Worm (Caenorhabditis elegans): ENCODE data around the gene miz-1.

The miz-1 gene

ce11 chrIV:10851136-10851535 is 38.9 kb downstream of the miz-1 start:
- no peak for TF ChIP-seq mdl-1 (tag; optimal IDR thresholded peaks at IDR 0.05)
- no peak for TF ChIP-seq gmeb-1 (tag; optimal IDR thresholded peaks at IDR 0.05)
- no peak for TF ChIP-seq sem-4 (tag; optimal IDR thresholded peaks at IDR 0.05)
- TF ChIP-seq lin-11 (tag; optimal IDR thresholded peaks at IDR 0.05), result no peak
- TF ChIP-seq nhr-129 (tag; optimal IDR thresholded peaks at IDR 0.05), result no peak
- no peak for TF ChIP-seq skn-1 (tag; optimal IDR thresholded peaks at IDR 0.05)
- no peak for TF ChIP-seq mab-5 (tag; optimal IDR thresholded peaks at IDR 0.05)
- no peak for TF ChIP-seq fos-1 (tag; optimal IDR thresholded peaks at IDR 0.05)

DNA sequence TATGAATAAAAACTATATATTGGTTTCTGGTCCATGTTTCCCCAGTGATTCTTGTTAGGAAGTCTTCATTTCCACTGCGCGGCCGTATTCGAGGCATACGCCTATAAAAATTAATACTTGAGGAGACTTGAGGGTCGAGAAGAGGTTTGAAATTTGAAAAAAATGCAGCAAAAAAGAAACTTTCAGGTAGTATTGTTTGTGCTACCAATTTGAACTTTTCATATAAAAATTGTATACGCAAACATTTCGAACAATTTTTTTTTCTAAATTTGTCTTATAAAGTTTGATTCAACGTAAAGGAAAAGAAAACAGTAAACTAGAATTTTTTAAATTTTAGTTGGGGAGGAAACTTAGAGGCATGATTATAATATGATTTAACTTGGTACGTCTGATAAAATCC is 39.6 kb downstream of the miz-1 start, which contains the start of gene T11G6.4:
Gene T11G6.4 (minus strand): TSS at position 101 of the 400 bp plus-strand sequence.
- no peak for TF ChIP-seq zag-1 (tag; optimal IDR thresholded peaks at IDR 0.05)
- no peak for TF ChIP-seq nhr-6 (tag; optimal IDR thresholded peaks at IDR 0.05)
- TF ChIP-seq Y55F3AM.14 (GFP tag; optimal IDR thresholded peaks at IDR 0.05), result no peak
- no peak for TF ChIP-seq nhr-11 (tag; optimal IDR thresholded peaks at IDR 0.05)
- no peak for TF ChIP-seq F13H6.1 (tag; optimal IDR thresholded peaks at IDR 0.05)
- no peak for TF ChIP-seq mdl-1 (tag; optimal IDR thresholded peaks at IDR 0.05)
- TF ChIP-seq alr-1 (tag; optimal IDR thresholded peaks at IDR 0.05), result no peak
- no peak for TF ChIP-seq fos-1 (tag; optimal IDR thresholded peaks at IDR 0.05)
- TF ChIP-seq elt-1 (tag; optimal IDR thresholded peaks at IDR 0.05), result no peak
- TF ChIP-seq snpc-4 (tag; optimal IDR thresholded peaks at IDR 0.05), result no peak
- TF ChIP-seq lin-11 (tag; optimal IDR thresholded peaks at IDR 0.05), result no peak
- no peak for TF ChIP-seq ceh-16 (tag; optimal IDR thresholded peaks at IDR 0.05)
- no peak for TF ChIP-seq lsy-2 (tag; optimal IDR thresholded peaks at IDR 0.05)
- no peak for TF ChIP-seq C34F6.9 (tag; optimal IDR thresholded peaks at IDR 0.05)

DNA sequence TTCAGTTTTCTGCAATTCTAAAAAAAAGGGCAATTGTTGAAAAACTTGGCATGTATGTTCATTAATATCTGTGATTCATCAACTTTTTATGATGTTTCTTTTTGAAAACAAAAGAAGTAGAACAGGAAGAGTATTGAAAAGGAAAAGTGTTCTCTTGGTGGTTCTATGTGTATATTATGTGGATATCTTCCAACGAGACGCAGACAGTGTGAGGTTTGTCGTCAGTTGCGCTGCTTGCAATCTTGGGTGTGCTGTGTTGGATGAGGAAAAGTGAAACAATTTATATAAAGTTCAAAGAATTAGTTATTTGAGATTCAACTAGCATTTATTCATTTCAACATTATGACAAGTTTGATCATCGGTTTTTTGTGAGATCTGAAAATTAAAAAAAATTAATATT is 40.2 kb downstream of the miz-1 start:
- no peak for TF ChIP-seq elt-3 (tag; optimal IDR thresholded peaks at IDR 0.05)
- no peak for TF ChIP-seq mbf-1 (tag; optimal IDR thresholded peaks at IDR 0.05)
- no peak for TF ChIP-seq ZK546.5 (tag; optimal IDR thresholded peaks at IDR 0.05)
- TF ChIP-seq mab-5 (tag; optimal IDR thresholded peaks at IDR 0.05), result no peak
- TF ChIP-seq ztf-4 (tag; optimal IDR thresholded peaks at IDR 0.05), result no peak
- TF ChIP-seq snpc-4 (tag; optimal IDR thresholded peaks at IDR 0.05), result no peak
- TF ChIP-seq nhr-237 (tag; optimal IDR thresholded peaks at IDR 0.05), result no peak
- no peak for TF ChIP-seq alr-1 (tag; optimal IDR thresholded peaks at IDR 0.05)
- TF ChIP-seq lsy-2 (tag; optimal IDR thresholded peaks at IDR 0.05), result peak in 1 of 2 experiments; percentile 45
- TF ChIP-seq nhr-11 (tag; optimal IDR thresholded peaks at IDR 0.05), result no peak
- no peak for TF ChIP-seq Y55F3AM.14 (GFP tag; optimal IDR thresholded peaks at IDR 0.05)
- peak; percentile 23 for TF ChIP-seq fos-1 (tag; optimal IDR thresholded peaks at IDR 0.05)
- no peak for TF ChIP-seq dmd-4 (tag; optimal IDR thresholded peaks at IDR 0.05)
- no peak for TF ChIP-seq R02D3.7 (tag; optimal IDR thresholded peaks at IDR 0.05)
- TF ChIP-seq C34F6.9 (tag; optimal IDR thresholded peaks at IDR 0.05), result peak; percentile 46
- no peak for TF ChIP-seq nhr-25 (tag; optimal IDR thresholded peaks at IDR 0.05)
- TF ChIP-seq sem-4 (tag; optimal IDR thresholded peaks at IDR 0.05), result no peak
- TF ChIP-seq unc-55 (GFP tag; optimal IDR thresholded peaks at IDR 0.05), result peak; percentile 54
- TF ChIP-seq elt-1 (tag; optimal IDR thresholded peaks at IDR 0.05), result no peak
- no peak for TF ChIP-seq nhr-21 (tag; optimal IDR thresholded peaks at IDR 0.05)
- peak; percentile 56 for TF ChIP-seq blmp-1 (tag; optimal IDR thresholded peaks at IDR 0.05; ENCODE audit: insufficient read depth)
- TF ChIP-seq nhr-129 (tag; optimal IDR thresholded peaks at IDR 0.05), result peak; percentile 2
- TF ChIP-seq lin-11 (tag; optimal IDR thresholded peaks at IDR 0.05), result no peak
- peak; percentile 29 for TF ChIP-seq crh-2 (tag; optimal IDR thresholded peaks at IDR 0.05)
- no peak for TF ChIP-seq sma-3 (GFP tag; optimal IDR thresholded peaks at IDR 0.05)
- TF ChIP-seq nhr-77 (tag; optimal IDR thresholded peaks at IDR 0.05), result no peak
- TF ChIP-seq zag-1 (tag; optimal IDR thresholded peaks at IDR 0.05), result no peak

- TF ChIP-seq nhr-25 (tag; optimal IDR thresholded peaks at IDR 0.05) (no peak), nhr-21 (tag; optimal IDR thresholded peaks at IDR 0.05) (no peak), sem-4 (tag; optimal IDR thresholded peaks at IDR 0.05) (no peak), C34F6.9 (tag; optimal IDR thresholded peaks at IDR 0.05) (no peak), ztf-4 (tag; optimal IDR thresholded peaks at IDR 0.05) (no peak), nhr-23 (tag; optimal IDR thresholded peaks at IDR 0.05) (no peak), elt-1 (tag; optimal IDR thresholded peaks at IDR 0.05) (no peak), unc-55 (GFP tag; optimal IDR thresholded peaks at IDR 0.05) (no peak), lin-39 (tag; optimal IDR thresholded peaks at IDR 0.05) (no peak), lin-11 (tag; optimal IDR thresholded peaks at IDR 0.05) (no peak), nhr-10 (tag; optimal IDR thresholded peaks at IDR 0.05) (no peak), lsy-2 (tag; optimal IDR thresholded peaks at IDR 0.05) (no peak), nhr-6 (tag; optimal IDR thresholded peaks at IDR 0.05) (no peak), egl-27 (tag; optimal IDR thresholded peaks at IDR 0.05) (no peak), ama-1 (optimal IDR thresholded peaks at IDR 0.05) (no peak), ztf-1 (GFP tag; conservative IDR thresholded peaks at IDR 0.05) (no peak), nhr-77 (tag; optimal IDR thresholded peaks at IDR 0.05) (no peak), gmeb-1 (tag; optimal IDR thresholded peaks at IDR 0.05) (no peak)
Measured at ce11 chrIV:10854042-10854441, 41.8 kb downstream of the miz-1 start.
